Worm (Caenorhabditis elegans): ENCODE data around the gene F35C11.6.

ce11 chrII:8273060-8273459 is 14.1 kb upstream of the F35C11.6 start:
- no peak for TF ChIP-seq R02D3.7 (tag; optimal IDR thresholded peaks at IDR 0.05)
- TF ChIP-seq lsy-2 (tag; optimal IDR thresholded peaks at IDR 0.05), result no peak
- no peak for TF ChIP-seq dmd-4 (tag; optimal IDR thresholded peaks at IDR 0.05)
- no peak for TF ChIP-seq ZK546.5 (tag; optimal IDR thresholded peaks at IDR 0.05)
- no peak for TF ChIP-seq nhr-237 (tag; optimal IDR thresholded peaks at IDR 0.05)
- TF ChIP-seq ceh-16 (tag; optimal IDR thresholded peaks at IDR 0.05), result no peak
- no peak for TF ChIP-seq nhr-25 (tag; optimal IDR thresholded peaks at IDR 0.05)
- no peak for TF ChIP-seq nhr-10 (tag; optimal IDR thresholded peaks at IDR 0.05)
- TF ChIP-seq peb-1 (tag; optimal IDR thresholded peaks at IDR 0.05), result no peak
- no peak for TF ChIP-seq zag-1 (tag; optimal IDR thresholded peaks at IDR 0.05)
- TF ChIP-seq fos-1 (tag; optimal IDR thresholded peaks at IDR 0.05), result no peak
